Worm (Caenorhabditis elegans): ENCODE results near the gene F55C5.10.
A peak's percentile ranks its signal among the peaks of the same experiment; 100 is the strongest.

Gene F55C5.10

ce11 chrV:12300166-12300565 lies 16.9 kb downstream of the F55C5.10 start (continued):
- TF ChIP-seq hmg-1.1 (GFP tag; IDR thresholded peaks at IDR 0.05) (peak; percentile 67), nhr-102 (tag; optimal IDR thresholded peaks at IDR 0.05) (peak; percentile 20), ceh-32 (tag; optimal IDR thresholded peaks at IDR 0.05; ENCODE audit: poor library complexity) (no peak), D1046.2 (GFP tag; IDR thresholded peaks at IDR 0.05) (no peak), F44E2.7 (GFP tag; IDR thresholded peaks at IDR 0.05) (no peak), tra-1 (GFP tag; IDR thresholded peaks at IDR 0.05) (peak; percentile 42; the same call in 1 of the 2 replicates), Y5F2A.4 (GFP tag; optimal IDR thresholded peaks at IDR 0.05) (no peak), mxl-3 (GFP tag; optimal IDR thresholded peaks at IDR 0.05) (peak; percentile 58), lin-39 (tag; optimal IDR thresholded peaks at IDR 0.05) (no peak), unc-62 (GFP tag; optimal IDR thresholded peaks at IDR 0.05 in 1 of 2) (peak in 1 of 2 experiments; percentile 95), unc-62 (tag; optimal IDR thresholded peaks at IDR 0.05) (no peak), hif-1 (tag; optimal IDR thresholded peaks at IDR 0.05) (no peak), php-3 (GFP tag; IDR thresholded peaks at IDR 0.05) (no peak), mxl-2 (GFP tag; conservative IDR thresholded peaks at IDR 0.05) (no peak), fkh-10 (GFP tag; optimal IDR thresholded peaks at IDR 0.05) (no peak), unc-130 (GFP tag; optimal IDR thresholded peaks at IDR 0.05) (no peak), cey-2 (tag; optimal IDR thresholded peaks at IDR 0.05; ENCODE audit: borderline replicate concordance, insufficient read depth) (peak; percentile 46), dmd-6 (GFP tag; IDR thresholded peaks at IDR 0.05) (peak; percentile 68), ceh-20 (GFP tag; IDR thresholded peaks at IDR 0.05) (peak; percentile 48; the same call in 1 of the 2 replicates), aha-1 (tag) (peak; percentile 92), arid-1 (GFP tag; conservative IDR thresholded peaks at IDR 0.05) (0 out of 2 replicates have a peak, but pooled peaks have one; percentile 31), nhr-28 (tag; optimal IDR thresholded peaks at IDR 0.05) (peak; percentile 81), daf-16 (GFP tag; optimal IDR thresholded peaks at IDR 0.05) (no peak), daf-16 (tag; optimal IDR thresholded peaks at IDR 0.05) (peak; percentile 65), nhr-77 (tag; optimal IDR thresholded peaks at IDR 0.05) (peak; percentile 32), mep-1 (tag; optimal IDR thresholded peaks at IDR 0.05) (peak; percentile 80), nhr-48 (tag; optimal IDR thresholded peaks at IDR 0.05) (peak; percentile 36)

ce11 chrV:12300780-12301460 lies 17.6 kb downstream of the F55C5.10 start:
- peak in 1 of 2 experiments; percentile 31 for TF ChIP-seq lsy-2 (tag; optimal IDR thresholded peaks at IDR 0.05)
- TF ChIP-seq F37D6.2 (tag; optimal IDR thresholded peaks at IDR 0.05) = no peak
- TF ChIP-seq unc-62 (GFP tag; optimal IDR thresholded peaks at IDR 0.05 in 1 of 2) = peak in 1 of 2 experiments; percentile 85
- TF ChIP-seq unc-62 (tag; optimal IDR thresholded peaks at IDR 0.05) = no peak
- peak; percentile 32 for TF ChIP-seq mep-1 (tag; optimal IDR thresholded peaks at IDR 0.05)
- peak; percentile 64 for TF ChIP-seq cey-2 (tag; optimal IDR thresholded peaks at IDR 0.05; ENCODE audit: borderline replicate concordance, insufficient read depth)
- peak; percentile 70 for TF ChIP-seq dve-1 (tag; optimal IDR thresholded peaks at IDR 0.05; ENCODE audit: insufficient read depth)
- peak; percentile 64 for TF ChIP-seq nhr-6 (tag; optimal IDR thresholded peaks at IDR 0.05)
- TF ChIP-seq hlh-30 (tag; optimal IDR thresholded peaks at IDR 0.05; ENCODE audit: insufficient read depth) = peak; percentile 53
- no peak for TF ChIP-seq nhr-111 (GFP tag; optimal IDR thresholded peaks at IDR 0.05)
- TF ChIP-seq daf-19 (GFP tag; conservative IDR thresholded peaks at IDR 0.05) = no peak
- no peak for TF ChIP-seq dpl-1 (GFP tag; optimal IDR thresholded peaks at IDR 0.05)
- TF ChIP-seq nhr-28 (tag; optimal IDR thresholded peaks at IDR 0.05) = peak; percentile 48
- peak; percentile 53 for TF ChIP-seq pqm-1 (tag; optimal IDR thresholded peaks at IDR 0.05)
- no peak for TF ChIP-seq nhr-11 (tag; optimal IDR thresholded peaks at IDR 0.05)
- TF ChIP-seq daf-16 (GFP tag; optimal IDR thresholded peaks at IDR 0.05) = no peak
- TF ChIP-seq daf-16 (tag; optimal IDR thresholded peaks at IDR 0.05) = peak; percentile 90
